Fruit fly (Drosophila melanogaster) whole organism, embryonic: ENCODE measurements around the gene CG1703.

ENCODE experiments used
- Aef1 ChIP-seq: fragments of 200-800 bp; sonication (Bioruptor generic); IDR thresholded peaks from 3 replicates; pipeline ENCODE4 v1.3.6; 2022; ENCODE audit warnings: missing biosample characterization, missing genetic modification characterization
- Asciz ChIP-seq: fragments of 200-800 bp; sonication (Bioruptor generic); optimal IDR thresholded peaks from 2 replicates; lab custom pipeline; 2017; ENCODE audit warnings: missing biosample characterization, mild to moderate bottlenecking, missing genetic modification characterization, missing genetic modification reagents
- CG1024 ChIP-seq: fragments of 200-800 bp; sonication (Bioruptor generic); IDR thresholded peaks from 2 replicates; pipeline ENCODE4 v1.3.6; 2022; ENCODE audit warnings: missing biosample characterization, missing genetic modification characterization
- CG10274 ChIP-seq: fragments of 200-800 bp; sonication (Bioruptor generic); optimal IDR thresholded peaks from 3 replicates; lab custom pipeline; 2017; ENCODE audit warnings: missing biosample characterization, mild to moderate bottlenecking, missing genetic modification characterization
- CG10654 ChIP-seq: fragments of 200-800 bp; sonication (Bioruptor generic); optimal IDR thresholded peaks from 2 replicates; lab custom pipeline; 2016; ENCODE audit warnings: missing biosample characterization, missing genetic modification characterization
- CG11398 ChIP-seq: fragments of 200-800 bp; sonication (Bioruptor generic); optimal IDR thresholded peaks from 2 replicates; lab custom pipeline; 2016; ENCODE audit warnings: missing biosample characterization, missing genetic modification characterization
- CG12155 ChIP-seq: fragments of 200-800 bp; sonication (Bioruptor generic); optimal IDR thresholded peaks from 3 replicates; lab custom pipeline; 2016; ENCODE audit warnings: missing biosample characterization, missing genetic modification characterization
- CG12299 ChIP-seq: fragments of 200-800 bp; sonication (Bioruptor generic); optimal IDR thresholded peaks from 2 replicates; lab custom pipeline; 2018; ENCODE audit warnings: missing biosample characterization, mild to moderate bottlenecking, missing genetic modification characterization
- CG12744 ChIP-seq: fragments of 200-800 bp; sonication (Bioruptor generic); optimal IDR thresholded peaks from 2 replicates; lab custom pipeline; 2016; ENCODE audit warnings: missing biosample characterization, missing genetic modification characterization
- CG14441 ChIP-seq: fragments of 200-800 bp; sonication (Bioruptor generic); IDR thresholded peaks from 2 replicates; pipeline ENCODE4 v1.3.6; 2022; ENCODE audit warnings: missing biosample characterization, missing genetic modification characterization
- CG15073 ChIP-seq: fragments of 200-800 bp; sonication (Bioruptor generic); optimal IDR thresholded peaks from 2 replicates; lab custom pipeline; 2016; ENCODE audit warnings: missing biosample characterization, missing genetic modification characterization
- CG2120 ChIP-seq: fragments of 200-800 bp; sonication (Bioruptor generic); optimal IDR thresholded peaks from 3 replicates; lab custom pipeline; 2016; ENCODE audit warnings: missing biosample characterization, missing genetic modification characterization
- CG2129 ChIP-seq: fragments of 200-800 bp; sonication (Bioruptor generic); IDR thresholded peaks from 2 replicates; pipeline ENCODE4 v1.3.6; 2022; ENCODE audit warnings: missing biosample characterization, missing genetic modification characterization; ENCODE audit not compliant: partially characterized antibody
- CG2202 ChIP-seq: fragments of 200-800 bp; sonication (Bioruptor generic); optimal IDR thresholded peaks from 2 replicates; lab custom pipeline; 2018; ENCODE audit warnings: missing biosample characterization, mild to moderate bottlenecking, missing genetic modification characterization
- CG2889 ChIP-seq: fragments of 200-800 bp; sonication (Bioruptor generic); IDR thresholded peaks from 3 replicates; pipeline ENCODE4 v1.3.6; 2022; ENCODE audit warnings: missing biosample characterization, missing genetic modification characterization
- CG31388 ChIP-seq: fragments of 200-800 bp; sonication (Bioruptor generic); optimal IDR thresholded peaks from 2 replicates; lab custom pipeline; 2016; ENCODE audit warnings: missing biosample characterization, missing genetic modification characterization
- CG3163 ChIP-seq: fragments of 200-800 bp; sonication (Bioruptor generic); optimal IDR thresholded peaks from 3 replicates; lab custom pipeline; 2016; ENCODE audit warnings: missing biosample characterization, missing genetic modification characterization
- CG32772 ChIP-seq: fragments of 200-800 bp; sonication (Bioruptor generic); IDR thresholded peaks from 2 replicates; pipeline ENCODE4 v1.3.6; 2022; ENCODE audit warnings: missing biosample characterization, missing genetic modification characterization
- CG33557 ChIP-seq: fragments of 200-800 bp; sonication (Bioruptor generic); optimal IDR thresholded peaks from 2 replicates; lab custom pipeline; 2019; ENCODE audit warnings: missing biosample characterization, mild to moderate bottlenecking, missing genetic modification characterization, moderate library complexity
- CG3407 ChIP-seq: fragments of 200-800 bp; sonication (Bioruptor generic); optimal IDR thresholded peaks from 2 replicates; lab custom pipeline; 2018; ENCODE audit warnings: missing biosample characterization, mild to moderate bottlenecking, missing genetic modification characterization
- CG4707 ChIP-seq: fragments of 200-800 bp; sonication (Bioruptor generic); optimal IDR thresholded peaks from 2 replicates; lab custom pipeline; 2018; ENCODE audit warnings: missing biosample characterization, mild to moderate bottlenecking, missing genetic modification characterization, moderate library complexity
- CG4730 ChIP-seq: fragments of 200-800 bp; sonication (Bioruptor generic); IDR thresholded peaks from 2 replicates; pipeline ENCODE4 v1.3.6; 2022; ENCODE audit warnings: missing biosample characterization, missing genetic modification characterization
- CG4854 ChIP-seq: fragments of 200-800 bp; sonication (Bioruptor generic); optimal IDR thresholded peaks from 2 replicates; lab custom pipeline; 2016; ENCODE audit warnings: missing biosample characterization, missing genetic modification characterization, inconsistent platforms
- CG6791 ChIP-seq: fragments of 200-800 bp; sonication (Bioruptor generic); IDR thresholded peaks from 3 replicates; pipeline ENCODE4 v1.3.6; 2022; ENCODE audit warnings: missing biosample characterization, missing genetic modification characterization; ENCODE audit not compliant: partially characterized antibody
- CG8765 ChIP-seq: fragments of 200-800 bp; sonication (Bioruptor generic); IDR thresholded peaks from 2 replicates; pipeline ENCODE4 v1.3.6; 2022; ENCODE audit warnings: missing biosample characterization, missing genetic modification characterization
- Dad ChIP-seq: fragments of 200-800 bp; sonication (Bioruptor generic); optimal IDR thresholded peaks from 3 replicates; lab custom pipeline; 2016; ENCODE audit warnings: missing biosample characterization, missing genetic modification characterization
- Drgx ChIP-seq: fragments of 200-800 bp; sonication (Bioruptor generic); IDR thresholded peaks from 2 replicates; pipeline ENCODE4 v1.3.6; 2022; ENCODE audit warnings: missing biosample characterization, missing genetic modification characterization
- Fer1 ChIP-seq: fragments of 200-800 bp; sonication (Bioruptor generic); optimal IDR thresholded peaks from 2 replicates; lab custom pipeline; 2017; ENCODE audit warnings: missing biosample characterization, mild to moderate bottlenecking, missing genetic modification characterization
- Fer2 ChIP-seq: fragments of 200-800 bp; sonication (Bioruptor generic); optimal IDR thresholded peaks from 2 replicates; lab custom pipeline; 2018; ENCODE audit warnings: missing biosample characterization, mild to moderate bottlenecking, missing genetic modification characterization, moderate library complexity
- Gug ChIP-seq: fragments of 200-800 bp; sonication (Bioruptor generic); IDR thresholded peaks from 4 replicates; pipeline ENCODE4 v1.3.6; 2022; ENCODE audit warnings: missing biosample characterization, missing genetic modification characterization
- Hand ChIP-seq: fragments of 200-800 bp; sonication (Bioruptor generic); optimal IDR thresholded peaks from 2 replicates; lab custom pipeline; 2017; ENCODE audit warnings: mild to moderate bottlenecking, missing biosample characterization, missing genetic modification reagents, missing genetic modification characterization
- MESR4 ChIP-seq: fragments of 200-800 bp; sonication (Bioruptor generic); optimal IDR thresholded peaks from 2 replicates; lab custom pipeline; 2018; ENCODE audit warnings: missing biosample characterization, mild to moderate bottlenecking, missing genetic modification characterization, moderate library complexity
- Myb ChIP-seq: fragments of 200-800 bp; sonication (Bioruptor generic); optimal IDR thresholded peaks from 2 replicates; lab custom pipeline; 2016; ENCODE audit warnings: missing biosample characterization, missing genetic modification characterization
- NC2β ChIP-seq: fragments of 200-800 bp; sonication (Bioruptor generic); optimal IDR thresholded peaks from 2 replicates; lab custom pipeline; 2016; ENCODE audit warnings: missing biosample characterization, missing genetic modification characterization
- Ptx1 ChIP-seq: fragments of 200-800 bp; sonication (Bioruptor generic); IDR thresholded peaks from 2 replicates; pipeline ENCODE4 v1.3.6; 2022; ENCODE audit warnings: missing biosample characterization, missing genetic modification characterization
- Six4 ChIP-seq: fragments of 200-800 bp; sonication (Bioruptor generic); optimal IDR thresholded peaks from 2 replicates; lab custom pipeline; 2016; ENCODE audit warnings: missing biosample characterization, missing genetic modification characterization
- ac ChIP-seq: fragments of 200-800 bp; sonication (Bioruptor generic); optimal IDR thresholded peaks from 3 replicates; lab custom pipeline; 2017; ENCODE audit warnings: missing biosample characterization, mild to moderate bottlenecking, missing genetic modification characterization
- ap ChIP-seq: fragments of 200-800 bp; sonication (Bioruptor generic); IDR thresholded peaks from 2 replicates; pipeline ENCODE4 v1.3.6; 2022; ENCODE audit warnings: missing biosample characterization, missing genetic modification characterization
- ash1 ChIP-seq: fragments of 200-800 bp; sonication (Bioruptor generic); optimal IDR thresholded peaks from 2 replicates; lab custom pipeline; 2018; ENCODE audit warnings: missing biosample characterization, mild to moderate bottlenecking, missing genetic modification characterization
- chn ChIP-seq: fragments of 200-800 bp; sonication (Bioruptor generic); optimal IDR thresholded peaks from 2 replicates; lab custom pipeline; 2016; ENCODE audit warnings: missing biosample characterization, missing genetic modification characterization
- dmrt99B ChIP-seq: fragments of 200-800 bp; sonication (Bioruptor generic); optimal IDR thresholded peaks from 2 replicates; lab custom pipeline; 2018; ENCODE audit warnings: missing biosample characterization, mild to moderate bottlenecking, missing genetic modification characterization, moderate library complexity
- ind ChIP-seq: fragments of 200-800 bp; sonication (Bioruptor generic); optimal IDR thresholded peaks from 3 replicates; lab custom pipeline; 2016; ENCODE audit warnings: missing biosample characterization, missing genetic modification characterization
- kah ChIP-seq: fragments of 200-800 bp; sonication (Bioruptor generic); optimal IDR thresholded peaks from 2 replicates; lab custom pipeline; 2018; ENCODE audit warnings: missing biosample characterization, mild to moderate bottlenecking, missing genetic modification characterization
- kni ChIP-seq: fragments of 200-800 bp; sonication (Bioruptor generic); optimal IDR thresholded peaks from 3 replicates; lab custom pipeline; 2017; ENCODE audit warnings: mild to moderate bottlenecking, missing biosample characterization, missing genetic modification reagents, missing genetic modification characterization
- luna ChIP-seq: fragments of 200-800 bp; sonication (Bioruptor generic); optimal IDR thresholded peaks from 2 replicates; lab custom pipeline; 2016; ENCODE audit warnings: missing biosample characterization, missing genetic modification characterization
- mam ChIP-seq: fragments of 200-800 bp; sonication (Bioruptor generic); optimal IDR thresholded peaks from 3 replicates; lab custom pipeline; 2016; ENCODE audit warnings: missing biosample characterization, missing genetic modification characterization
- mld ChIP-seq: fragments of 200-800 bp; sonication (Bioruptor generic); IDR thresholded peaks from 3 replicates; pipeline ENCODE4 v1.3.6; 2022; ENCODE audit warnings: missing biosample characterization, missing genetic modification characterization; ENCODE audit not compliant: partially characterized antibody
- otp ChIP-seq: fragments of 200-800 bp; sonication (Bioruptor generic); IDR thresholded peaks from 3 replicates; pipeline ENCODE4, ENCODE4 v1.3.6; 2022; ENCODE audit warnings: missing biosample characterization, missing genetic modification characterization
- pho ChIP-seq: fragments of 200-800 bp; sonication (Bioruptor generic); optimal IDR thresholded peaks from 2 replicates; lab custom pipeline; 2016; ENCODE audit warnings: missing biosample characterization, missing genetic modification characterization
- tgo ChIP-seq: fragments of 200-800 bp; sonication (Bioruptor generic); IDR thresholded peaks from 3 replicates; pipeline ENCODE4 v1.3.6; 2022; ENCODE audit warnings: missing biosample characterization, missing genetic modification characterization
- vfl ChIP-seq: fragments of 200-800 bp; sonication (Bioruptor generic); optimal IDR thresholded peaks from 2 replicates; lab custom pipeline; 2016; ENCODE audit warnings: missing biosample characterization, missing genetic modification characterization
- wor ChIP-seq: fragments of 200-800 bp; sonication (Bioruptor generic); IDR thresholded peaks from 2 replicates; pipeline ENCODE4 v1.3.6; 2022; ENCODE audit warnings: missing biosample characterization, missing genetic modification characterization

The CG1703 gene

dm6 chrX:11657140-11657539, 45.4 kb downstream of the CG1703 start (continued):
- TF ChIP-seq Six4 (GFP tag; lab: Kevin White, UChicago) (peak; percentile 48), Myb (GFP tag; lab: Kevin White, UChicago) (no peak), CG14441 (GFP tag; lab: Robert Waterston, UW) (no peak), ash1 (GFP tag; lab: Kevin White, UChicago) (no peak), CG6791 (GFP tag; lab: Robert Waterston, UW) (no peak), CG12299 (tag; lab: Kevin White, UChicago) (peak; percentile 56), wor (GFP tag; lab: Robert Waterston, UW) (no peak), mld (GFP tag; lab: Robert Waterston, UW) (no peak), CG10274 (no peak), pho (peak; percentile 25), CG2120 (peak; percentile 74), Hand (GFP tag; lab: Kevin White, UChicago) (peak; percentile 59), Ptx1 (peak; percentile 51; the same call in 1 of the 2 replicates), CG8765 (GFP tag; lab: Robert Waterston, UW) (no peak), CG4854 (GFP tag; lab: Kevin White, UChicago) (peak; percentile 5), CG4730 (0 out of 2 replicates have a peak, but pooled peaks have one; percentile 7), CG12155 (GFP tag; lab: Kevin White, UChicago) (peak; percentile 36), Drgx (peak; percentile 56), CG2202 (tag; lab: Kevin White, UChicago) (no peak), CG2889 (GFP tag; lab: Robert Waterston, UW) (0 out of 3 replicates have a peak, but pooled peaks have one; percentile 19), dmrt99B (tag; lab: Kevin White, UChicago) (peak; percentile 78), vfl (GFP tag; lab: Kevin White, UChicago) (no peak), Gug (no peak), CG1024 (GFP tag; lab: Robert Waterston, UW) (no peak), tgo (GFP tag; lab: Robert Waterston, UW) (peak; percentile 34; the same call in 1 of the 3 replicates), CG32772 (0 out of 2 replicates have a peak, but pooled peaks have one; percentile 32), CG12744 (GFP tag; lab: Kevin White, UChicago) (peak; percentile 49), kah (no peak), CG10654 (GFP tag; lab: Kevin White, UChicago) (peak; percentile 44), CG2129 (GFP tag; lab: Robert Waterston, UW) (no peak), CG31388 (GFP tag; lab: Kevin White, UChicago) (no peak), CG11398 (GFP tag; lab: Kevin White, UChicago) (no peak), Fer2 (tag; lab: Kevin White, UChicago) (no peak), mam (GFP tag; lab: Kevin White, UChicago) (peak; percentile 22), NC2β (GFP tag; lab: Kevin White, UChicago) (no peak), MESR4 (GFP tag; lab: Kevin White, UChicago) (no peak), Dad (no peak), Asciz (peak; percentile 29), Fer1 (GFP tag; lab: Kevin White, UChicago) (peak; percentile 75), ap (GFP tag; lab: Robert Waterston, UW) (peak; percentile 25; the same call in 1 of the 2 replicates), kni (no peak), chn (no peak), ind (peak; percentile 46), CG15073 (GFP tag; lab: Kevin White, UChicago) (no peak), CG4707 (no peak), CG33557 (no peak), CG3163 (no peak), ac (GFP tag; lab: Kevin White, UChicago) (no peak), Aef1 (GFP tag; lab: Robert Waterston, UW) (peak; percentile 46), luna (GFP tag; lab: Kevin White, UChicago) (no peak), otp (GFP tag; lab: Robert Waterston, UW) (no peak), CG3407 (GFP tag; lab: Kevin White, UChicago) (peak; percentile 15)
